Fruit fly (Drosophila melanogaster): ENCODE results near the gene Abcd3.

Abcd3 gene

dm6 chrX:19784875-19785274 is 34.3 kb downstream of the Abcd3 start:
- TF ChIP-seq Snoo (tag; optimal IDR thresholded peaks at IDR 0.05): no peak
- TF ChIP-seq rn (GFP tag; IDR thresholded peaks at IDR 0.05): no peak
- TF ChIP-seq CG8159 (tag; optimal IDR thresholded peaks at IDR 0.05): peak; percentile 42
- peak; percentile 50 for TF ChIP-seq CG9948 (tag; optimal IDR thresholded peaks at IDR 0.05)
- TF ChIP-seq CG4496 (GFP tag; IDR thresholded peaks at IDR 0.05): 0 out of 3 replicates have a peak, but pooled peaks have one; percentile 27
- TF ChIP-seq CG14655 (GFP tag; optimal IDR thresholded peaks at IDR 0.05): peak; percentile 27
- TF ChIP-seq CG34367 (tag; optimal IDR thresholded peaks at IDR 0.05): peak; percentile 38
- no peak for TF ChIP-seq EcR (GFP tag; optimal IDR thresholded peaks at IDR 0.05)
- TF ChIP-seq Pif1A (GFP tag; optimal IDR thresholded peaks at IDR 0.05): peak; percentile 18
- TF ChIP-seq CG13204 (GFP tag; optimal IDR thresholded peaks at IDR 0.05): no peak
- TF ChIP-seq CG15710 (tag; optimal IDR thresholded peaks at IDR 0.05): peak; percentile 46
- no peak for TF ChIP-seq CG32121 (GFP tag; IDR thresholded peaks at IDR 0.05)
- peak; percentile 1 for TF ChIP-seq CG8301 (tag; optimal IDR thresholded peaks at IDR 0.05)
- TF ChIP-seq CG12605 (GFP tag; IDR thresholded peaks at IDR 0.05): peak; percentile 15; the same call in 1 of the 2 replicates
- peak; percentile 47 for TF ChIP-seq CG17806 (tag; optimal IDR thresholded peaks at IDR 0.05)

dm6 chrX:19785403-19785802 is 34.8 kb downstream of the Abcd3 start:
- TF ChIP-seq gl (tag; optimal IDR thresholded peaks at IDR 0.05) (no peak), Pif1B (GFP tag; optimal IDR thresholded peaks at IDR 0.05) (no peak), Pif1A (GFP tag; optimal IDR thresholded peaks at IDR 0.05) (no peak), CG9948 (tag; optimal IDR thresholded peaks at IDR 0.05) (no peak), fd96Ca (GFP tag; IDR thresholded peaks at IDR 0.05) (no peak), CG4496 (GFP tag; IDR thresholded peaks at IDR 0.05) (no peak)

dm6 chrX:19786823-19787222 is 36.3 kb downstream of the Abcd3 start:
- TF ChIP-seq Pif1B (GFP tag; optimal IDR thresholded peaks at IDR 0.05): no peak
- TF ChIP-seq fd96Ca (GFP tag; IDR thresholded peaks at IDR 0.05): no peak
- no peak for TF ChIP-seq Ets98B (GFP tag; IDR thresholded peaks at IDR 0.05)

- no peak for TF ChIP-seq CG10348 (GFP tag; IDR thresholded peaks at IDR 0.05)
- no peak for TF ChIP-seq Ets98B (GFP tag; IDR thresholded peaks at IDR 0.05)
- TF ChIP-seq fd96Ca (GFP tag; IDR thresholded peaks at IDR 0.05): no peak
- TF ChIP-seq CG13204 (GFP tag; optimal IDR thresholded peaks at IDR 0.05): no peak
- 0 out of 3 replicates have a peak, but pooled peaks have one; percentile 21 for TF ChIP-seq CG4496 (GFP tag; IDR thresholded peaks at IDR 0.05)
Measured at dm6 chrX:19787921-19788620, 37.5 kb downstream of the Abcd3 start.

- TF ChIP-seq CG15710 (tag; optimal IDR thresholded peaks at IDR 0.05) (no peak), Pif1B (GFP tag; optimal IDR thresholded peaks at IDR 0.05) (no peak), EcR (GFP tag; optimal IDR thresholded peaks at IDR 0.05) (no peak), CG12605 (GFP tag; IDR thresholded peaks at IDR 0.05) (no peak), rn (GFP tag; IDR thresholded peaks at IDR 0.05) (no peak), fd96Ca (GFP tag; IDR thresholded peaks at IDR 0.05) (no peak), CG9948 (tag; optimal IDR thresholded peaks at IDR 0.05) (no peak), CG17806 (tag; optimal IDR thresholded peaks at IDR 0.05) (no peak)
Measured at dm6 chrX:19788621-19788944, 38.0 kb downstream of the Abcd3 start.

dm6 chrX:19791832-19792231 is 41.3 kb downstream of the Abcd3 start:
- TF ChIP-seq CG34367 (tag; optimal IDR thresholded peaks at IDR 0.05): no peak
- no peak for TF ChIP-seq CG9948 (tag; optimal IDR thresholded peaks at IDR 0.05)
- TF ChIP-seq fd96Ca (GFP tag; IDR thresholded peaks at IDR 0.05): no peak
- TF ChIP-seq rn (GFP tag; IDR thresholded peaks at IDR 0.05): no peak
- no peak for TF ChIP-seq CG32121 (GFP tag; IDR thresholded peaks at IDR 0.05)
- no peak for TF ChIP-seq Snoo (tag; optimal IDR thresholded peaks at IDR 0.05)
- TF ChIP-seq gl (tag; optimal IDR thresholded peaks at IDR 0.05): no peak
- TF ChIP-seq EcR (GFP tag; optimal IDR thresholded peaks at IDR 0.05): no peak
- TF ChIP-seq CG15710 (tag; optimal IDR thresholded peaks at IDR 0.05): no peak
- TF ChIP-seq CG8301 (tag; optimal IDR thresholded peaks at IDR 0.05): no peak
- TF ChIP-seq CG13204 (GFP tag; optimal IDR thresholded peaks at IDR 0.05): no peak
- TF ChIP-seq CG4496 (GFP tag; IDR thresholded peaks at IDR 0.05): no peak
- TF ChIP-seq CG12605 (GFP tag; IDR thresholded peaks at IDR 0.05): no peak
- no peak for TF ChIP-seq CG14655 (GFP tag; optimal IDR thresholded peaks at IDR 0.05)
- no peak for TF ChIP-seq CG17806 (tag; optimal IDR thresholded peaks at IDR 0.05)

dm6 chrX:19792572-19792971 is 42.0 kb downstream of the Abcd3 start:
- TF ChIP-seq rn (GFP tag; IDR thresholded peaks at IDR 0.05) (no peak), CG10348 (GFP tag; IDR thresholded peaks at IDR 0.05) (no peak), CG13204 (GFP tag; optimal IDR thresholded peaks at IDR 0.05) (no peak), CG8301 (tag; optimal IDR thresholded peaks at IDR 0.05) (no peak), CG32121 (GFP tag; IDR thresholded peaks at IDR 0.05) (no peak), CG15710 (tag; optimal IDR thresholded peaks at IDR 0.05) (no peak), Pif1B (GFP tag; optimal IDR thresholded peaks at IDR 0.05) (no peak), CG34367 (tag; optimal IDR thresholded peaks at IDR 0.05) (no peak)

- TF ChIP-seq CG4496 (GFP tag; IDR thresholded peaks at IDR 0.05): no peak
- no peak for TF ChIP-seq fd96Ca (GFP tag; IDR thresholded peaks at IDR 0.05)
- TF ChIP-seq Snoo (tag; optimal IDR thresholded peaks at IDR 0.05): no peak
- TF ChIP-seq CG12605 (GFP tag; IDR thresholded peaks at IDR 0.05): no peak
- no peak for TF ChIP-seq CG9948 (tag; optimal IDR thresholded peaks at IDR 0.05)
- TF ChIP-seq CG13204 (GFP tag; optimal IDR thresholded peaks at IDR 0.05): no peak
- TF ChIP-seq D1 (tag; optimal IDR thresholded peaks at IDR 0.05): no peak
- no peak for TF ChIP-seq CG10348 (GFP tag; IDR thresholded peaks at IDR 0.05)
- TF ChIP-seq CG17806 (tag; optimal IDR thresholded peaks at IDR 0.05): no peak
- no peak for TF ChIP-seq rn (GFP tag; IDR thresholded peaks at IDR 0.05)
Measured at dm6 chrX:19795808-19796207, 45.2 kb downstream of the Abcd3 start.

All from whole organism, pupa.